Worm (Caenorhabditis elegans) whole organism, young adult: ENCODE data around the gene C18D11.1.

Experiments
- B0261.1 ChIP-seq: sonication (generic microtip); optimal IDR thresholded peaks from 2 replicates; lab custom pipeline; 2016; ENCODE audit warnings: mild to moderate bottlenecking, missing genetic modification characterization, moderate library complexity, missing compliant biosample characterization
- F22D6.2 ChIP-seq: sonication (generic microtip); optimal IDR thresholded peaks from 2 replicates; lab custom pipeline; 2016; ENCODE audit warnings: mild to moderate bottlenecking, missing genetic modification characterization, missing compliant biosample characterization
- F37B4.10 ChIP-seq: fragments of 200-800 bp; sonication (Bioruptor generic); IDR thresholded peaks from 2 replicates; pipeline ENCODE4 v1.3.6; 2022; ENCODE audit warnings: missing genetic modification characterization, missing compliant biosample characterization
- F55B11.4 ChIP-seq: sonication (generic microtip); optimal IDR thresholded peaks from 2 replicates; lab custom pipeline; 2016; ENCODE audit warnings: missing compliant biosample characterization, missing genetic modification characterization, borderline replicate concordance; ENCODE audit not compliant: insufficient read depth
- F57A8.1 ChIP-seq: fragments of 200-800 bp; sonication (Bioruptor generic); optimal IDR thresholded peaks from 2 replicates; lab custom pipeline; 2018; ENCODE audit warnings: mild to moderate bottlenecking, missing genetic modification characterization, moderate library complexity, missing compliant biosample characterization
- F57C9.4 ChIP-seq: sonication (generic microtip); optimal IDR thresholded peaks from 2 replicates; lab custom pipeline; 2017; ENCODE audit warnings: mild to moderate bottlenecking, missing genetic modification characterization, missing compliant biosample characterization
- K11D2.4 ChIP-seq: fragments of 200-800 bp; sonication (Bioruptor generic); IDR thresholded peaks from 2 replicates; pipeline ENCODE4 v1.3.6; 2022; ENCODE audit warnings: missing genetic modification reagents, missing genetic modification characterization, missing compliant biosample characterization
- T07F8.4 ChIP-seq: sonication (generic microtip); optimal IDR thresholded peaks from 2 replicates; lab custom pipeline; 2016; ENCODE audit warnings: mild to moderate bottlenecking, missing genetic modification characterization, moderate library complexity, missing compliant biosample characterization
- T26A5.8 ChIP-seq: sonication (generic microtip); optimal IDR thresholded peaks from 2 replicates; lab custom pipeline; 2016; ENCODE audit warnings: missing genetic modification characterization, missing compliant biosample characterization
- Y53G8AR.9 ChIP-seq: fragments of 200-800 bp; sonication (Bioruptor generic); conservative IDR thresholded peaks from 2 replicates; pipeline ENCODE4 v1.3.6; 2022; ENCODE audit warnings: missing genetic modification reagents, missing genetic modification characterization, missing compliant biosample characterization
- akir-1 ChIP-seq: fragments of 200-800 bp; sonication (Bioruptor generic); optimal IDR thresholded peaks from 2 replicates; lab custom pipeline; 2018; ENCODE audit warnings: mild to moderate bottlenecking, missing genetic modification characterization, moderate library complexity, missing compliant biosample characterization
- ama-1 ChIP-seq, 3 experiments: fragments of 150-350 bp in 1 of 3; sonication (generic microtip) in 2 of 3; optimal IDR thresholded peaks; 2 replicates each; lab custom pipeline; 2014 to 2018; ENCODE audit warnings: missing biosample characterization in 2 of 3, missing genetic modification characterization in 2 of 3, missing genetic modification reagents in 2 of 3
- athp-1 ChIP-seq: sonication (generic microtip); optimal IDR thresholded peaks from 2 replicates; lab custom pipeline; 2017; ENCODE audit warnings: mild to moderate bottlenecking, missing genetic modification characterization, missing compliant biosample characterization
- bed-2 ChIP-seq: fragments of 200-800 bp; sonication (Bioruptor generic); IDR thresholded peaks from 2 replicates; pipeline ENCODE4 v1.3.6; 2022; ENCODE audit warnings: missing genetic modification reagents, missing genetic modification characterization, missing compliant biosample characterization
- ccch-3 ChIP-seq: fragments of 200-800 bp; sonication (Bioruptor generic); optimal IDR thresholded peaks from 2 replicates; lab custom pipeline; 2018; ENCODE audit warnings: mild to moderate bottlenecking, missing genetic modification characterization, missing compliant biosample characterization
- ceh-27 ChIP-seq: fragments of 200-800 bp; sonication (Bioruptor generic); optimal IDR thresholded peaks from 2 replicates; lab custom pipeline; 2018; ENCODE audit warnings: mild to moderate bottlenecking, missing genetic modification characterization, moderate library complexity, missing compliant biosample characterization
- dox-1 ChIP-seq: fragments of 200-800 bp; sonication (Bioruptor generic); IDR thresholded peaks from 2 replicates; pipeline ENCODE4 v1.3.6; 2022; ENCODE audit warnings: missing genetic modification reagents, missing genetic modification characterization, missing compliant biosample characterization
- dpff-1 ChIP-seq: sonication (generic microtip); optimal IDR thresholded peaks from 2 replicates; lab custom pipeline; 2017; ENCODE audit warnings: mild to moderate bottlenecking, missing genetic modification characterization, missing compliant biosample characterization
- egl-44 ChIP-seq: fragments of 200-800 bp; sonication (Bioruptor generic); IDR thresholded peaks from 2 replicates; pipeline ENCODE4 v1.3.6; 2022; ENCODE audit warnings: missing genetic modification reagents, missing genetic modification characterization, missing compliant biosample characterization
- gei-17 ChIP-seq: fragments of 200-800 bp; sonication (Bioruptor generic); optimal IDR thresholded peaks from 2 replicates; lab custom pipeline; 2018; ENCODE audit warnings: mild to moderate bottlenecking, missing genetic modification characterization, missing compliant biosample characterization
- him-1 ChIP-seq: sonication (generic microtip); optimal IDR thresholded peaks from 2 replicates; lab custom pipeline; 2016; ENCODE audit warnings: missing genotype, missing genetic modification reagents, missing genetic modification characterization, missing compliant biosample characterization
- hlh-26 ChIP-seq: fragments of 200-800 bp; sonication (Bioruptor generic); conservative IDR thresholded peaks from 2 replicates; pipeline ENCODE4 v1.3.6; 2022; ENCODE audit warnings: missing genetic modification reagents, missing genetic modification characterization, missing compliant biosample characterization
- hmg-1.2 ChIP-seq: fragments of 200-800 bp; sonication (Bioruptor generic); IDR thresholded peaks from 2 replicates; pipeline ENCODE4 v1.3.6; 2022; ENCODE audit warnings: missing genetic modification reagents, missing genetic modification characterization, missing compliant biosample characterization
- let-526 ChIP-seq: fragments of 200-800 bp; sonication (Bioruptor generic); IDR thresholded peaks from 2 replicates; pipeline ENCODE4 v1.3.6; 2022; ENCODE audit warnings: missing genetic modification reagents, missing genetic modification characterization, missing compliant biosample characterization
- lin-35 ChIP-seq, 3 experiments: fragments of 150-350 bp in 2 of 3; sonication (generic microtip) in 1 of 3; optimal IDR thresholded peaks; 2 replicates each; lab custom pipeline; 2014 to 2018; ENCODE audit warnings: missing biosample characterization in 3 of 3, missing genetic modification characterization in 3 of 3, missing genetic modification reagents in 3 of 3
- lin-40 ChIP-seq: sonication (generic microtip); optimal IDR thresholded peaks from 2 replicates; lab custom pipeline; 2016; ENCODE audit warnings: missing genetic modification characterization, mild to moderate bottlenecking, missing compliant biosample characterization, missing genotype, missing genetic modification reagents
- lsl-1 ChIP-seq: fragments of 200-800 bp; sonication (Bioruptor generic); optimal IDR thresholded peaks from 2 replicates; lab custom pipeline; 2018; ENCODE audit warnings: mild to moderate bottlenecking, missing genetic modification characterization, moderate library complexity, missing compliant biosample characterization
- madf-3 ChIP-seq: fragments of 200-800 bp; sonication (Bioruptor generic); IDR thresholded peaks from 2 replicates; pipeline ENCODE4 v1.3.6; 2022; ENCODE audit warnings: missing genetic modification reagents, missing genetic modification characterization, missing compliant biosample characterization
- madf-6 ChIP-seq: fragments of 200-800 bp; sonication (Bioruptor generic); IDR thresholded peaks from 2 replicates; pipeline ENCODE4 v1.3.6; 2022; ENCODE audit warnings: missing genetic modification reagents, missing genetic modification characterization, missing compliant biosample characterization
- nhr-179 ChIP-seq: sonication (generic microtip); optimal IDR thresholded peaks from 2 replicates; lab custom pipeline; 2016; ENCODE audit warnings: mild to moderate bottlenecking, missing genetic modification characterization, missing compliant biosample characterization
- nhr-80 ChIP-seq: sonication (generic microtip); optimal IDR thresholded peaks from 2 replicates; lab custom pipeline; 2016; ENCODE audit warnings: missing genetic modification characterization, missing compliant biosample characterization
- pbrm-1 ChIP-seq: fragments of 200-800 bp; sonication (Bioruptor generic); IDR thresholded peaks from 2 replicates; pipeline ENCODE4 v1.3.6; 2022; ENCODE audit warnings: missing genetic modification reagents, missing genetic modification characterization, missing compliant biosample characterization
- snpc-1.1 ChIP-seq: sonication (generic microtip); optimal IDR thresholded peaks from 2 replicates; lab custom pipeline; 2017; ENCODE audit warnings: missing genetic modification characterization, mild to moderate bottlenecking, missing compliant biosample characterization, antibody characterized with exemption, moderate library complexity, missing genotype, missing genetic modification reagents; ENCODE audit not compliant: insufficient read depth
- snpc-4 ChIP-seq, 5 experiments: fragments of 150-350 bp in 1 of 5; sonication (generic microtip) in 4 of 5; optimal IDR thresholded peaks; 2 replicates each; lab custom pipeline; 2014 to 2018; ENCODE audit warnings: missing genetic modification characterization in 5 of 5, missing biosample characterization in 3 of 5, antibody characterized with exemption in 2 of 5, mild to moderate bottlenecking in 2 of 5, missing compliant biosample characterization in 2 of 5, missing genotype in 2 of 5, moderate library complexity in 2 of 5, missing genetic modification reagents in 1 of 5
- unc-130 ChIP-seq: sonication (generic microtip); optimal IDR thresholded peaks from 2 replicates; lab custom pipeline; 2016; ENCODE audit warnings: missing genetic modification reagents, missing genetic modification characterization, missing compliant biosample characterization
- zfh-2 ChIP-seq: fragments of 200-800 bp; sonication (Bioruptor generic); conservative IDR thresholded peaks from 2 replicates; pipeline ENCODE4 v1.3.6; 2022; ENCODE audit warnings: missing genetic modification reagents, missing genetic modification characterization, missing compliant biosample characterization
- ztf-26 ChIP-seq: sonication (generic microtip); optimal IDR thresholded peaks from 2 replicates; lab custom pipeline; 2017; ENCODE audit warnings: missing genetic modification characterization, missing compliant biosample characterization

Gene C18D11.1

ce11 chrIII:11811839-11812238, 4.5 kb upstream of the C18D11.1 start:
- TF ChIP-seq zfh-2 (GFP tag; lab: Robert Waterston, UW) = 0 out of 2 replicates have a peak, but pooled peaks have one; percentile 7
- TF ChIP-seq snpc-1.1 (tag; lab: Kevin White, UChicago) = no peak

ce11 chrIII:11814653-11815052, 1.7 kb upstream of the C18D11.1 start:
- TF ChIP-seq Y53G8AR.9 = no peak
- no peak for TF ChIP-seq F57C9.4 (tag; lab: Kevin White, UChicago)
- TF ChIP-seq lin-40 (tag; lab: Kevin White, UChicago) = peak; percentile 7

ce11 chrIII:11817865-11818264, 1.5 kb downstream of the C18D11.1 start:
- TF ChIP-seq snpc-4 (GFP tag; optimal IDR thresholded peaks at IDR 0.05; lab: Kevin White, UChicago) = peak; percentile 26
- peak in 2 of 4 experiments; percentile 80 for TF ChIP-seq snpc-4 (tag; optimal IDR thresholded peaks at IDR 0.05; lab: Kevin White, UChicago)
- no peak for TF ChIP-seq dox-1
- TF ChIP-seq ceh-27 (GFP tag; lab: Kevin White, UChicago) = no peak
- TF ChIP-seq lin-35 (GFP tag; optimal IDR thresholded peaks at IDR 0.05; lab: Kevin White, UChicago) = no peak
- no peak for TF ChIP-seq F22D6.2 (tag; lab: Kevin White, UChicago)
- no peak for TF ChIP-seq B0261.1 (tag; lab: Kevin White, UChicago)
- TF ChIP-seq dpff-1 = no peak
- TF ChIP-seq F37B4.10 (GFP tag; lab: Robert Waterston, UW) = no peak
- TF ChIP-seq ama-1 (optimal IDR thresholded peaks at IDR 0.05; lab: Kevin White, UChicago) = no peak
- no peak for TF ChIP-seq ama-1 (GFP tag; optimal IDR thresholded peaks at IDR 0.05; lab: Kevin White, UChicago)
- TF ChIP-seq T07F8.4 (tag; lab: Kevin White, UChicago) = no peak
- no peak for TF ChIP-seq unc-130 (GFP tag; lab: Kevin White, UChicago)
- no peak for TF ChIP-seq athp-1
- no peak for TF ChIP-seq egl-44 (GFP tag; lab: Robert Waterston, UW)
- TF ChIP-seq Y53G8AR.9 = no peak
- no peak for TF ChIP-seq K11D2.4
- TF ChIP-seq akir-1 (GFP tag; lab: Kevin White, UChicago) = no peak
- TF ChIP-seq F55B11.4 = no peak
- TF ChIP-seq hlh-26 (GFP tag; lab: Robert Waterston, UW) = no peak
- no peak for TF ChIP-seq ztf-26 (tag; lab: Kevin White, UChicago)
- no peak for TF ChIP-seq madf-3 (GFP tag; lab: Robert Waterston, UW)
- no peak for TF ChIP-seq lsl-1 (GFP tag; lab: Kevin White, UChicago)
- peak; percentile 49 for TF ChIP-seq snpc-1.1 (tag; lab: Kevin White, UChicago)
- TF ChIP-seq nhr-179 (tag; lab: Kevin White, UChicago) = no peak
- no peak for TF ChIP-seq him-1 (tag; lab: Kevin White, UChicago)
- TF ChIP-seq zfh-2 (GFP tag; lab: Robert Waterston, UW) = no peak
- TF ChIP-seq gei-17 = no peak
- peak; percentile 36; the same call in 1 of the 2 replicates for TF ChIP-seq hmg-1.2 (GFP tag; lab: Robert Waterston, UW)
- no peak for TF ChIP-seq pbrm-1 (GFP tag; lab: Robert Waterston, UW)
- TF ChIP-seq let-526 = no peak
- TF ChIP-seq madf-6 (GFP tag; lab: Robert Waterston, UW) = 0 out of 2 replicates have a peak, but pooled peaks have one; percentile 7

ce11 chrIII:11822407-11822806, 6.0 kb downstream of the C18D11.1 start, which contains the start of gene maa-1:
Gene maa-1, minus strand, starts transcription at chrIII:11822526.
- TF ChIP-seq unc-130 (GFP tag; lab: Kevin White, UChicago) (no peak), ccch-3 (GFP tag; lab: Kevin White, UChicago) (no peak), T26A5.8 (tag; lab: Kevin White, UChicago) (no peak), F55B11.4 (no peak), bed-2 (no peak), nhr-80 (tag; lab: Kevin White, UChicago) (peak; percentile 48), pbrm-1 (GFP tag; lab: Robert Waterston, UW) (no peak), F57A8.1 (GFP tag; lab: Kevin White, UChicago) (no peak)
